Worm (Caenorhabditis elegans) whole organism, young adult: ENCODE data around the gene rfk-1.

Experiments
- attf-3 ChIP-seq: fragments of 200-800 bp; sonication (Bioruptor generic); conservative IDR thresholded peaks from 2 replicates; pipeline ENCODE4 v1.3.6; 2022; ENCODE audit warnings: missing genetic modification reagents, missing genetic modification characterization, missing compliant biosample characterization
- ceh-58 ChIP-seq: fragments of 200-800 bp; sonication (Bioruptor generic); IDR thresholded peaks from 2 replicates; pipeline ENCODE4 v1.3.6; 2022; ENCODE audit warnings: missing genetic modification characterization, missing compliant biosample characterization
- xnd-1 ChIP-seq: sonication (generic microtip); optimal IDR thresholded peaks from 2 replicates; lab custom pipeline; 2016; ENCODE audit warnings: missing genotype, missing genetic modification reagents, missing genetic modification characterization, missing compliant biosample characterization

DNA sequence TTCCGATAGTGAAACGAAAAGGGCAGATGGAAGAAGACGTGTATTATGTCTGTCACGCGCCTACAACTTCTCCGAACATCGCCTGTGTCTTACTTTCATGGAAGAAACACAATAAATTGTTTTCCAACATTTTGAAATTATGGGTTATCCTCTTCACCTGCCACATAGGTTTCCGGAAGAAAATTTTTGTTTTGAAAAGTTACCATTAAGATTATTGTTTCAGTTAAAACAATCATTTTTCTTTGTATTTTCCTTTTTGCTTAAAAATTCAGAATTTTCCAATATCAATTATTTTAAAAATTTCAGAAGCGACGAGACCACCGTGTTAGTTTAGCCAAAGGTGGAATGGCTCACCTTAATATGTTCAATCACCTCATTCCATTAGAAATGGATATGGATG, 34.7 kb downstream of the rfk-1 start, which contains the start of gene mask-1:
- TF ChIP-seq ceh-58 (GFP tag; lab: Robert Waterston, UW), result no peak
- no peak for TF ChIP-seq xnd-1 (tag; lab: Kevin White, UChicago)
- no peak for TF ChIP-seq attf-3
